Worm (Caenorhabditis elegans) whole organism, late embryonic: ENCODE results near the gene set-27.
"Not testable (repeated sequence)": the region's sequence is repeated elsewhere in the genome, so short reads cannot be mapped to it uniquely, and the experiment has no call there.

Experiments
- C38D4.7 ChIP-seq: fragments of 200-800 bp; sonication (Bioruptor generic); optimal IDR thresholded peaks from 2 replicates; lab custom pipeline; 2018; ENCODE audit warnings: mild to moderate bottlenecking, missing genetic modification characterization, moderate library complexity, missing compliant biosample characterization
- F13H6.1 ChIP-seq: sonication (generic microtip); optimal IDR thresholded peaks from 2 replicates; lab custom pipeline; 2016; ENCODE audit warnings: missing genetic modification characterization, missing compliant biosample characterization
- K02D7.2 ChIP-seq: sonication (generic microtip); optimal IDR thresholded peaks from 2 replicates; lab custom pipeline; 2017; ENCODE audit warnings: mild to moderate bottlenecking, missing genetic modification characterization, missing compliant biosample characterization
- T23F11.4 ChIP-seq: fragments of 200-800 bp; sonication (Bioruptor generic); optimal IDR thresholded peaks from 2 replicates; lab custom pipeline; 2018; ENCODE audit warnings: mild to moderate bottlenecking, missing genetic modification characterization, missing compliant biosample characterization
- ahr-1 ChIP-seq: sonication (generic microtip); optimal IDR thresholded peaks from 2 replicates; lab custom pipeline; 2016; ENCODE audit warnings: missing genetic modification characterization, missing compliant biosample characterization
- ama-1 ChIP-seq: fragments of 150-350 bp; optimal IDR thresholded peaks from 2 replicates; lab custom pipeline; 2014
- ceh-14 ChIP-seq: sonication (generic microtip); optimal IDR thresholded peaks from 2 replicates; lab custom pipeline; 2016; ENCODE audit warnings: missing genotype, missing genetic modification characterization, missing compliant biosample characterization
- ceh-2 ChIP-seq: sonication (generic microtip); optimal IDR thresholded peaks from 2 replicates; lab custom pipeline; 2016; ENCODE audit warnings: missing genotype, missing genetic modification characterization, missing compliant biosample characterization
- ceh-22 ChIP-seq: sonication (generic microtip); optimal IDR thresholded peaks from 2 replicates; lab custom pipeline; 2017; ENCODE audit warnings: missing biosample characterization, missing genetic modification characterization
- ceh-30 ChIP-seq: fragments of 150-350 bp; optimal IDR thresholded peaks from 2 replicates; lab custom pipeline; 2014; ENCODE audit warnings: missing biosample characterization, missing genetic modification characterization
- ceh-31 ChIP-seq: sonication (generic microtip); optimal IDR thresholded peaks from 2 replicates; lab custom pipeline; 2016; ENCODE audit warnings: missing genetic modification characterization, missing compliant biosample characterization
- ceh-34 ChIP-seq: sonication (generic microtip); optimal IDR thresholded peaks from 2 replicates; lab custom pipeline; 2016; ENCODE audit warnings: mild to moderate bottlenecking, missing genetic modification characterization, missing compliant biosample characterization
- ceh-9 ChIP-seq: sonication (generic microtip); optimal IDR thresholded peaks from 2 replicates; lab custom pipeline; 2016; ENCODE audit warnings: mild to moderate bottlenecking, missing genetic modification characterization, inconsistent platforms, missing compliant biosample characterization
- elt-2 ChIP-seq: sonication (generic microtip); optimal IDR thresholded peaks from 2 replicates; lab custom pipeline; 2016; ENCODE audit warnings: missing genetic modification reagents, missing genetic modification characterization, missing compliant biosample characterization
- ets-4 ChIP-seq: sonication (generic microtip); optimal IDR thresholded peaks from 2 replicates; lab custom pipeline; 2016; ENCODE audit warnings: missing genetic modification characterization, missing compliant biosample characterization
- fax-1 ChIP-seq: sonication (generic microtip); optimal IDR thresholded peaks from 2 replicates; lab custom pipeline; 2016; ENCODE audit warnings: missing genotype, missing genetic modification characterization, missing compliant biosample characterization
- fkh-10 ChIP-seq: fragments of 150-350 bp; optimal IDR thresholded peaks from 2 replicates; lab custom pipeline; 2014; ENCODE audit warnings: missing biosample characterization, missing genetic modification reagents, missing genetic modification characterization
- fkh-6 ChIP-seq: sonication (generic microtip); optimal IDR thresholded peaks from 2 replicates; lab custom pipeline; 2016; ENCODE audit warnings: missing genetic modification characterization, missing compliant biosample characterization
- hlh-13 ChIP-seq: fragments of 200-800 bp; sonication (Bioruptor generic); optimal IDR thresholded peaks from 2 replicates; lab custom pipeline; 2018; ENCODE audit warnings: mild to moderate bottlenecking, missing genetic modification characterization, missing compliant biosample characterization
- hlh-6 ChIP-seq: sonication (generic microtip); optimal IDR thresholded peaks from 2 replicates; lab custom pipeline; 2016; ENCODE audit warnings: missing genotype, missing genetic modification characterization, missing compliant biosample characterization
- hlh-8 ChIP-seq: sonication (generic microtip); optimal IDR thresholded peaks from 2 replicates; lab custom pipeline; 2016; ENCODE audit warnings: missing genotype, missing genetic modification characterization, missing compliant biosample characterization
- madf-2 ChIP-seq: sonication (generic microtip); optimal IDR thresholded peaks from 2 replicates; lab custom pipeline; 2017; ENCODE audit warnings: missing genetic modification characterization, missing compliant biosample characterization
- nfya-1 ChIP-seq: sonication (generic microtip); optimal IDR thresholded peaks from 2 replicates; lab custom pipeline; 2017; ENCODE audit warnings: missing genetic modification characterization, mild to moderate bottlenecking, missing compliant biosample characterization, antibody characterized with exemption, moderate library complexity
- nhr-232 ChIP-seq: sonication (generic microtip); optimal IDR thresholded peaks from 2 replicates; lab custom pipeline; 2016; ENCODE audit warnings: missing genetic modification characterization, missing compliant biosample characterization
- pag-3 ChIP-seq: sonication (generic microtip); optimal IDR thresholded peaks from 2 replicates; lab custom pipeline; 2016; ENCODE audit warnings: missing compliant biosample characterization, missing genetic modification characterization, borderline replicate concordance
- pat-9 ChIP-seq: fragments of 200-800 bp; sonication (Bioruptor generic); optimal IDR thresholded peaks from 2 replicates; lab custom pipeline; 2018; ENCODE audit warnings: mild to moderate bottlenecking, missing genetic modification characterization, moderate library complexity, missing compliant biosample characterization
- pha-2 ChIP-seq: sonication (generic microtip); optimal IDR thresholded peaks from 2 replicates; lab custom pipeline; 2017; ENCODE audit warnings: mild to moderate bottlenecking, missing genetic modification characterization, missing compliant biosample characterization
- pros-1 ChIP-seq: fragments of 150-350 bp; optimal IDR thresholded peaks from 2 replicates; lab custom pipeline; 2014; ENCODE audit warnings: missing biosample characterization, missing genetic modification reagents, missing genetic modification characterization
- syd-9 ChIP-seq: sonication (generic microtip); optimal IDR thresholded peaks from 2 replicates; lab custom pipeline; 2016; ENCODE audit warnings: mild to moderate bottlenecking, missing genetic modification characterization, moderate library complexity, missing compliant biosample characterization
- tbx-2 ChIP-seq: sonication (generic microtip); optimal IDR thresholded peaks from 2 replicates; lab custom pipeline; 2016; ENCODE audit warnings: missing genetic modification characterization, missing compliant biosample characterization
- unc-3 ChIP-seq, 2 experiments: fragments of 200-800 bp in 1 of 2; sonication (Bioruptor generic) in 1 of 2; sonication (generic microtip) in 1 of 2; conservative IDR thresholded peaks in 1 of 2; optimal IDR thresholded peaks in 1 of 2; 2 replicates each; pipeline versions ENCODE4 v1.3.6 to Lab custom; 2016 to 2022; ENCODE audit warnings: missing compliant biosample characterization in 2 of 2, missing genetic modification characterization in 2 of 2, missing genetic modification reagents in 1 of 2
- unc-42 ChIP-seq: sonication (generic microtip); optimal IDR thresholded peaks from 2 replicates; lab custom pipeline; 2016; ENCODE audit warnings: missing genotype, missing genetic modification characterization, missing compliant biosample characterization
- unc-55 ChIP-seq: sonication (generic microtip); optimal IDR thresholded peaks from 2 replicates; lab custom pipeline; 2017; ENCODE audit warnings: missing biosample characterization, missing genetic modification reagents, missing genetic modification characterization
- unc-86 ChIP-seq: sonication (generic microtip); optimal IDR thresholded peaks from 2 replicates; lab custom pipeline; 2016; ENCODE audit warnings: missing genetic modification characterization, missing compliant biosample characterization
- zip-5 ChIP-seq: sonication (generic microtip); optimal IDR thresholded peaks from 2 replicates; lab custom pipeline; 2016; ENCODE audit warnings: missing genetic modification characterization, missing compliant biosample characterization
- ztf-16 ChIP-seq: sonication (generic microtip); optimal IDR thresholded peaks from 2 replicates; lab custom pipeline; 2017; ENCODE audit warnings: missing genetic modification characterization, missing compliant biosample characterization

set-27 gene

ce11 chrIII:2698740-2699139 lies 2.0 kb upstream of the set-27 start, which contains the start of gene slc-30A9:
slc-30A9 (minus strand) TSS chrIII:2698817.
- peak; percentile 9 for TF ChIP-seq unc-42 (tag; lab: Kevin White, UChicago)
- no peak for TF ChIP-seq ahr-1 (tag; lab: Kevin White, UChicago)
- TF ChIP-seq, all 69 proteins: peak for 1

- not testable (repeated sequence) for TF ChIP-seq syd-9, K02D7.2, ceh-31 (tag; lab: Kevin White, UChicago)
These were observed 1.4 kb upstream of the set-27 start, which contains the start of gene cox-6B for ce11 chrIII:2699363-2699762. cox-6B (plus strand) TSS chrIII:2699663.

ce11 chrIII:2710211-2710610 lies 9.5 kb downstream of the set-27 start:
- TF ChIP-seq unc-55 (GFP tag; lab: Kevin White, UChicago) (no peak), unc-3 (GFP tag; conservative IDR thresholded peaks at IDR 0.05; lab: Robert Waterston, UW) (no peak), unc-3 (tag; optimal IDR thresholded peaks at IDR 0.05; lab: Kevin White, UChicago) (no peak), zip-5 (tag; lab: Kevin White, UChicago) (no peak), tbx-2 (tag; lab: Kevin White, UChicago) (no peak), ets-4 (tag; lab: Kevin White, UChicago) (no peak), fkh-6 (no peak), ztf-16 (tag; lab: Kevin White, UChicago) (no peak), fax-1 (no peak), ceh-9 (no peak), ceh-22 (no peak), pros-1 (no peak), pag-3 (tag; lab: Kevin White, UChicago) (no peak), hlh-6 (no peak), unc-86 (tag; lab: Kevin White, UChicago) (no peak), hlh-8 (tag; lab: Kevin White, UChicago) (no peak), ceh-31 (tag; lab: Kevin White, UChicago) (no peak), hlh-13 (GFP tag; lab: Kevin White, UChicago) (no peak), ceh-30 (no peak), C38D4.7 (GFP tag; lab: Kevin White, UChicago) (no peak)

ce11 chrIII:2711527-2711926 lies 10.8 kb downstream of the set-27 start:
- TF ChIP-seq ceh-2 = no peak
- no peak for TF ChIP-seq ahr-1 (tag; lab: Kevin White, UChicago)
- TF ChIP-seq ceh-34 (tag; lab: Kevin White, UChicago) = no peak
- no peak for TF ChIP-seq pat-9

- TF ChIP-seq F13H6.1 (tag; lab: Kevin White, UChicago) = no peak
- TF ChIP-seq syd-9 (tag; lab: Kevin White, UChicago) = no peak
- no peak for TF ChIP-seq nfya-1
- TF ChIP-seq ceh-22 = no peak
- TF ChIP-seq pag-3 (tag; lab: Kevin White, UChicago) = no peak
- no peak for TF ChIP-seq C38D4.7 (GFP tag; lab: Kevin White, UChicago)
- TF ChIP-seq zip-5 (tag; lab: Kevin White, UChicago) = no peak
- TF ChIP-seq T23F11.4 (GFP tag; lab: Kevin White, UChicago) = no peak
These were observed 15.8 kb downstream of the set-27 start, which contains the start of gene tmem-132 for ce11 chrIII:2716514-2716913. tmem-132 (minus strand) TSS chrIII:2716614.

ce11 chrIII:2724992-2725220 lies 24.2 kb downstream of the set-27 start, which contains the start of gene Y71H2AM.11:
Y71H2AM.11 (minus strand) TSS chrIII:2725092.
- TF ChIP-seq ceh-9 (no peak), ceh-14 (tag; lab: Kevin White, UChicago) (no peak), madf-2 (tag; lab: Kevin White, UChicago) (no peak), nhr-232 (tag; lab: Kevin White, UChicago) (no peak), elt-2 (no peak), ama-1 (lab: Kevin White, UChicago) (no peak), pha-2 (tag; lab: Kevin White, UChicago) (no peak), fkh-10 (GFP tag; lab: Kevin White, UChicago) (no peak), pros-1 (no peak), hlh-8 (tag; lab: Kevin White, UChicago) (no peak), K02D7.2 (tag; lab: Kevin White, UChicago) (no peak), pat-9 (no peak), C38D4.7 (GFP tag; lab: Kevin White, UChicago) (no peak), hlh-6 (no peak)
